Worm (Caenorhabditis elegans) whole organism, late embryonic: ENCODE measurements around the gene lpr-4.
A peak's percentile ranks its signal among the peaks of the same experiment; 100 is the strongest.

ENCODE experiments used
- C08G9.2 ChIP-seq: sonication (generic microtip); optimal IDR thresholded peaks from 2 replicates; lab custom pipeline; 2016; ENCODE audit warnings: mild to moderate bottlenecking, missing genetic modification characterization, moderate library complexity, missing compliant biosample characterization
- C38D4.7 ChIP-seq: fragments of 200-800 bp; sonication (Bioruptor generic); optimal IDR thresholded peaks from 2 replicates; lab custom pipeline; 2018; ENCODE audit warnings: mild to moderate bottlenecking, missing genetic modification characterization, moderate library complexity, missing compliant biosample characterization
- K02D7.2 ChIP-seq: sonication (generic microtip); optimal IDR thresholded peaks from 2 replicates; lab custom pipeline; 2017; ENCODE audit warnings: mild to moderate bottlenecking, missing genetic modification characterization, missing compliant biosample characterization
- K09A11.1 ChIP-seq: sonication (generic microtip); optimal IDR thresholded peaks from 2 replicates; lab custom pipeline; 2017; ENCODE audit warnings: antibody characterized with exemption, mild to moderate bottlenecking, missing genetic modification characterization, missing compliant biosample characterization; ENCODE audit not compliant: insufficient read depth
- T23F11.4 ChIP-seq: fragments of 200-800 bp; sonication (Bioruptor generic); optimal IDR thresholded peaks from 2 replicates; lab custom pipeline; 2018; ENCODE audit warnings: mild to moderate bottlenecking, missing genetic modification characterization, missing compliant biosample characterization
- ahr-1 ChIP-seq: sonication (generic microtip); optimal IDR thresholded peaks from 2 replicates; lab custom pipeline; 2016; ENCODE audit warnings: missing genetic modification characterization, missing compliant biosample characterization
- ama-1 ChIP-seq: fragments of 150-350 bp; optimal IDR thresholded peaks from 2 replicates; lab custom pipeline; 2014
- ceh-14 ChIP-seq: sonication (generic microtip); optimal IDR thresholded peaks from 2 replicates; lab custom pipeline; 2016; ENCODE audit warnings: missing genotype, missing genetic modification characterization, missing compliant biosample characterization
- ceh-18 ChIP-seq: sonication (generic microtip); optimal IDR thresholded peaks from 2 replicates; lab custom pipeline; 2016; ENCODE audit warnings: missing genetic modification characterization, missing compliant biosample characterization
- ceh-19 ChIP-seq: fragments of 200-800 bp; sonication (Bioruptor generic); optimal IDR thresholded peaks from 2 replicates; lab custom pipeline; 2018; ENCODE audit warnings: mild to moderate bottlenecking, missing genetic modification characterization, missing compliant biosample characterization
- ceh-2 ChIP-seq: sonication (generic microtip); optimal IDR thresholded peaks from 2 replicates; lab custom pipeline; 2016; ENCODE audit warnings: missing genotype, missing genetic modification characterization, missing compliant biosample characterization
- ceh-22 ChIP-seq: sonication (generic microtip); optimal IDR thresholded peaks from 2 replicates; lab custom pipeline; 2017; ENCODE audit warnings: missing biosample characterization, missing genetic modification characterization
- ceh-24 ChIP-seq: sonication (generic microtip); optimal IDR thresholded peaks from 2 replicates; lab custom pipeline; 2016; ENCODE audit warnings: mild to moderate bottlenecking, missing genetic modification characterization, missing compliant biosample characterization
- ceh-31 ChIP-seq: sonication (generic microtip); optimal IDR thresholded peaks from 2 replicates; lab custom pipeline; 2016; ENCODE audit warnings: missing genetic modification characterization, missing compliant biosample characterization
- ceh-34 ChIP-seq: sonication (generic microtip); optimal IDR thresholded peaks from 2 replicates; lab custom pipeline; 2016; ENCODE audit warnings: mild to moderate bottlenecking, missing genetic modification characterization, missing compliant biosample characterization
- ceh-48 ChIP-seq: sonication (generic microtip); optimal IDR thresholded peaks from 2 replicates; lab custom pipeline; 2016; ENCODE audit warnings: missing genetic modification characterization, inconsistent platforms, missing compliant biosample characterization
- che-1 ChIP-seq: sonication (generic microtip); optimal IDR thresholded peaks from 2 replicates; lab custom pipeline; 2016; ENCODE audit warnings: mild to moderate bottlenecking, missing genetic modification characterization, missing compliant biosample characterization
- dve-1 ChIP-seq: sonication (generic microtip); optimal IDR thresholded peaks from 2 replicates; lab custom pipeline; 2017; ENCODE audit warnings: antibody characterized with exemption, mild to moderate bottlenecking, missing genetic modification characterization, missing compliant biosample characterization
- elt-2 ChIP-seq: sonication (generic microtip); optimal IDR thresholded peaks from 2 replicates; lab custom pipeline; 2016; ENCODE audit warnings: missing genetic modification reagents, missing genetic modification characterization, missing compliant biosample characterization
- ets-4 ChIP-seq: sonication (generic microtip); optimal IDR thresholded peaks from 2 replicates; lab custom pipeline; 2016; ENCODE audit warnings: missing genetic modification characterization, missing compliant biosample characterization
- eyg-1 ChIP-seq: sonication (generic microtip); optimal IDR thresholded peaks from 2 replicates; lab custom pipeline; 2016; ENCODE audit warnings: missing genotype, missing genetic modification characterization, missing compliant biosample characterization
- fax-1 ChIP-seq: sonication (generic microtip); optimal IDR thresholded peaks from 2 replicates; lab custom pipeline; 2016; ENCODE audit warnings: missing genotype, missing genetic modification characterization, missing compliant biosample characterization
- fkh-6 ChIP-seq: sonication (generic microtip); optimal IDR thresholded peaks from 2 replicates; lab custom pipeline; 2016; ENCODE audit warnings: missing genetic modification characterization, missing compliant biosample characterization
- gmeb-2 ChIP-seq: sonication (generic microtip); optimal IDR thresholded peaks from 2 replicates; lab custom pipeline; 2016; ENCODE audit warnings: missing genetic modification characterization, inconsistent platforms, missing compliant biosample characterization
- hlh-13 ChIP-seq: fragments of 200-800 bp; sonication (Bioruptor generic); optimal IDR thresholded peaks from 2 replicates; lab custom pipeline; 2018; ENCODE audit warnings: mild to moderate bottlenecking, missing genetic modification characterization, missing compliant biosample characterization
- hlh-15 ChIP-seq: sonication (generic microtip); optimal IDR thresholded peaks from 2 replicates; lab custom pipeline; 2016; ENCODE audit warnings: missing genetic modification characterization, missing compliant biosample characterization
- hlh-6 ChIP-seq: sonication (generic microtip); optimal IDR thresholded peaks from 2 replicates; lab custom pipeline; 2016; ENCODE audit warnings: missing genotype, missing genetic modification characterization, missing compliant biosample characterization
- lin-11 ChIP-seq: fragments of 200-800 bp; sonication (Bioruptor generic); optimal IDR thresholded peaks from 2 replicates; lab custom pipeline; 2018; ENCODE audit warnings: mild to moderate bottlenecking, missing genetic modification characterization, missing compliant biosample characterization
- mec-3 ChIP-seq: sonication (generic microtip); optimal IDR thresholded peaks from 2 replicates; lab custom pipeline; 2016; ENCODE audit warnings: borderline replicate concordance, missing genetic modification characterization, missing compliant biosample characterization
- nhr-11 ChIP-seq: fragments of 150-350 bp; optimal IDR thresholded peaks from 2 replicates; lab custom pipeline; 2014; ENCODE audit warnings: missing biosample characterization, missing genetic modification characterization
- nhr-232 ChIP-seq: sonication (generic microtip); optimal IDR thresholded peaks from 2 replicates; lab custom pipeline; 2016; ENCODE audit warnings: missing genetic modification characterization, missing compliant biosample characterization
- npax-4 ChIP-seq: sonication (generic microtip); optimal IDR thresholded peaks from 2 replicates; lab custom pipeline; 2016; ENCODE audit warnings: missing genetic modification characterization, missing compliant biosample characterization
- pag-3 ChIP-seq: sonication (generic microtip); optimal IDR thresholded peaks from 2 replicates; lab custom pipeline; 2016; ENCODE audit warnings: missing compliant biosample characterization, missing genetic modification characterization, borderline replicate concordance
- pat-9 ChIP-seq: fragments of 200-800 bp; sonication (Bioruptor generic); optimal IDR thresholded peaks from 2 replicates; lab custom pipeline; 2018; ENCODE audit warnings: mild to moderate bottlenecking, missing genetic modification characterization, moderate library complexity, missing compliant biosample characterization
- pha-2 ChIP-seq: sonication (generic microtip); optimal IDR thresholded peaks from 2 replicates; lab custom pipeline; 2017; ENCODE audit warnings: mild to moderate bottlenecking, missing genetic modification characterization, missing compliant biosample characterization
- ref-2 ChIP-seq: sonication (generic microtip); optimal IDR thresholded peaks from 2 replicates; lab custom pipeline; 2016; ENCODE audit warnings: missing genetic modification characterization, missing compliant biosample characterization
- syd-9 ChIP-seq: sonication (generic microtip); optimal IDR thresholded peaks from 2 replicates; lab custom pipeline; 2016; ENCODE audit warnings: mild to moderate bottlenecking, missing genetic modification characterization, moderate library complexity, missing compliant biosample characterization
- tbx-2 ChIP-seq: sonication (generic microtip); optimal IDR thresholded peaks from 2 replicates; lab custom pipeline; 2016; ENCODE audit warnings: missing genetic modification characterization, missing compliant biosample characterization
- unc-3 ChIP-seq, 2 experiments: fragments of 200-800 bp in 1 of 2; sonication (Bioruptor generic) in 1 of 2; sonication (generic microtip) in 1 of 2; conservative IDR thresholded peaks in 1 of 2; optimal IDR thresholded peaks in 1 of 2; 2 replicates each; pipeline versions ENCODE4 v1.3.6 to Lab custom; 2016 to 2022; ENCODE audit warnings: missing compliant biosample characterization in 2 of 2, missing genetic modification characterization in 2 of 2, missing genetic modification reagents in 1 of 2
- unc-42 ChIP-seq: sonication (generic microtip); optimal IDR thresholded peaks from 2 replicates; lab custom pipeline; 2016; ENCODE audit warnings: missing genotype, missing genetic modification characterization, missing compliant biosample characterization
- unc-55 ChIP-seq: sonication (generic microtip); optimal IDR thresholded peaks from 2 replicates; lab custom pipeline; 2017; ENCODE audit warnings: missing biosample characterization, missing genetic modification reagents, missing genetic modification characterization
- unc-86 ChIP-seq: sonication (generic microtip); optimal IDR thresholded peaks from 2 replicates; lab custom pipeline; 2016; ENCODE audit warnings: missing genetic modification characterization, missing compliant biosample characterization
- ztf-16 ChIP-seq: sonication (generic microtip); optimal IDR thresholded peaks from 2 replicates; lab custom pipeline; 2017; ENCODE audit warnings: missing genetic modification characterization, missing compliant biosample characterization

lpr-4 gene

ce11 chrX:11064799-11065198 is at the start of gene lpr-4:
Gene lpr-4, plus strand, starts transcription at chrX:11065126.
- TF ChIP-seq ref-2 (peak; percentile 17), unc-55 (GFP tag; lab: Kevin White, UChicago) (peak; percentile 21), ets-4 (tag; lab: Kevin White, UChicago) (no peak), mec-3 (no peak), ceh-14 (tag; lab: Kevin White, UChicago) (no peak), lin-11 (tag; lab: Kevin White, UChicago) (no peak)

DNA sequence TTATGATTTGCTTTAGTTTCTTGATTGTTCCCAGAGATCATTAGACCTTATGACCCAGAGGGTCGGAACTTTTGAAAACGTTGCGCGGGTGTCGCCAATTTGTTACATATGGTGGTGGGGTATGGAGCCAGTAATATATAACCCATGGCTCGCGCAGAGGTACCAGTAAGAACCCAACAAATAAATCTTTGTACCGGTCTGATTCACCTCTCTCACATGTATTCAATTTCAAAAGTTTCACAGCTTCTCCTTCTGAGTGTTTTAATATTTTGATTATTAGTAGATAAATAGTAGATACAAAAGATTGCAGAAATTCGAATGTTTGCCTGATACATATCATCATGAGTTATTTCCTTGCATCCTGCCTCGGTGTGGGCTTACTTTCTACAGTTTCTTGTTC is 48.8 kb upstream of the lpr-4 start, which contains the start of gene egl-15:
Gene egl-15, plus strand, starts transcription at position 301 of the 400 bp plus-strand sequence.
- TF ChIP-seq ceh-48 (tag; lab: Kevin White, UChicago) (no peak), C08G9.2 (tag; lab: Kevin White, UChicago) (no peak), ceh-19 (GFP tag; lab: Kevin White, UChicago) (no peak), K09A11.1 (tag; lab: Kevin White, UChicago) (no peak), ceh-22 (no peak), ceh-34 (tag; lab: Kevin White, UChicago) (no peak), unc-55 (GFP tag; lab: Kevin White, UChicago) (no peak), ceh-31 (tag; lab: Kevin White, UChicago) (no peak), pat-9 (tag; lab: Kevin White, UChicago) (no peak)
- TF ChIP-seq, all 69 proteins: peak for 0

DNA sequence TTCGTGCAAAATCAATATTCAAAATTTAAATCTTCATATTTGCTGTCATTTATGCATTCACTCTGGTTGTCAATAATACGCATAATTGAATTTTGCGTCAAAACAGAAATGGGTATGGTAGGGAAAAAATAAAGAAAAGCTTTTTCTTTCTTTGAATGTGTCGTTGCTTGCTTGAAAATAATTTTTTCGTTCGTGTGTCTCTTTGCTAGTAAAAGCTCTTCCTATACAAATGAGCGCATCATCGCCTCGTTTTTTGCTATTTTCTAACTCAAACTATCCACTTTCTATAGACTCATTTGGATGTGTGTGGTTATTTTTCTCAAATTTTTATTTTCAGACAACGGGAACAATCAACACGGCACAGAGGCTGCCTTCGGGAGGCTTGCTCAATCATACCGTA is 36.3 kb upstream of the lpr-4 start, which contains the start of gene ldb-1:
Gene ldb-1, plus strand, starts transcription at position 301 of the 400 bp plus-strand sequence.
- no peak for TF ChIP-seq ref-2
- no peak for TF ChIP-seq pha-2 (tag; lab: Kevin White, UChicago)
- no peak for TF ChIP-seq syd-9 (tag; lab: Kevin White, UChicago)
- no peak for TF ChIP-seq fax-1
- no peak for TF ChIP-seq eyg-1 (tag; lab: Kevin White, UChicago)
- no peak for TF ChIP-seq hlh-15
- no peak for TF ChIP-seq nhr-232 (tag; lab: Kevin White, UChicago)

DNA sequence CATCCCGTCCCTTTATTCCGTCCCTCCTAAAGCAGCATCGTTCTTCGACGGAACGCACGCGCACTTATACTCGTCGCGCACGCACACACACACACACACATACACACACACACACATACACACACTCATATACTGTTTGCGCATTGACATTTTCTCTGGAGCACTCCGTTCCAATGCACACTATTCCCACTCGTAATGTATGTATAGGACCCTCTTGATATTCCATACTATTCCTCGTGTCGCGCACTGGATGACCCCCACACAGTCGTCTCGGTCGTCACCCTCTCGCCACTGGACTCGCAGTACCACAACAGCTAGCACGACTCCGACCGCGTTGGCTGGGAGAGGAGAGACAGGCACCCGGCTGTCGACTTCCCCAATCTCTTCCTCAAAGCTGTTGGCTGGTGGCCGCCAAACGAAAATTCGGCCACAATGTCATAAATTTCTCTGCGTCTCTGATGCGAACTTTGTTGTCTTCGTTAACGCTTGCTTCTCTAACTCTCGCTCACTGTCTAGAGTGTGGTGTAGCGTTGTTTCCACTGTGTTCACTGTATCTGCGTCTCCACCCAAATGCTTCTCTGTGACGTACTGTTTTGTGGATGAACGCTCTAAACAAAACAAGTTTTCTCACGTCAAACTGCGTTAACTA is 33.8 kb upstream of the lpr-4 start:
- TF ChIP-seq ama-1 (lab: Kevin White, UChicago), result peak; percentile 34
- TF ChIP-seq lin-11 (tag; lab: Kevin White, UChicago), result no peak
- TF ChIP-seq ceh-24 (tag; lab: Kevin White, UChicago), result no peak
- TF ChIP-seq tbx-2 (tag; lab: Kevin White, UChicago), result peak; percentile 96
- TF ChIP-seq ceh-18 (tag; lab: Kevin White, UChicago), result peak; percentile 86
- TF ChIP-seq eyg-1 (tag; lab: Kevin White, UChicago), result peak; percentile 71
- TF ChIP-seq elt-2 (tag; lab: Kevin White, UChicago), result peak; percentile 40
- TF ChIP-seq K02D7.2 (tag; lab: Kevin White, UChicago), result no peak
- TF ChIP-seq ceh-31 (tag; lab: Kevin White, UChicago), result peak; percentile 97
- peak; percentile 16 for TF ChIP-seq K09A11.1 (tag; lab: Kevin White, UChicago)
- peak; percentile 57 for TF ChIP-seq pha-2 (tag; lab: Kevin White, UChicago)
- TF ChIP-seq hlh-6 (tag; lab: Kevin White, UChicago), result peak; percentile 77
- TF ChIP-seq syd-9 (tag; lab: Kevin White, UChicago), result peak; percentile 73
- TF ChIP-seq pat-9 (tag; lab: Kevin White, UChicago), result peak; percentile 52
- TF ChIP-seq ceh-22, result peak; percentile 18
- no peak for TF ChIP-seq hlh-15
- TF ChIP-seq npax-4 (tag; lab: Kevin White, UChicago), result no peak
- no peak for TF ChIP-seq C38D4.7 (GFP tag; lab: Kevin White, UChicago)
- TF ChIP-seq ahr-1 (tag; lab: Kevin White, UChicago), result peak; percentile 9
- peak; percentile 86 for TF ChIP-seq ceh-2
- TF ChIP-seq unc-3 (GFP tag; conservative IDR thresholded peaks at IDR 0.05; lab: Robert Waterston, UW), result 0 out of 2 replicates have a peak, but pooled peaks have one; percentile 14
- TF ChIP-seq unc-3 (tag; optimal IDR thresholded peaks at IDR 0.05; lab: Kevin White, UChicago), result no peak
- TF ChIP-seq dve-1, result peak; percentile 52
- no peak for TF ChIP-seq unc-86 (tag; lab: Kevin White, UChicago)
- no peak for TF ChIP-seq gmeb-2
- TF ChIP-seq fkh-6, result no peak
- TF ChIP-seq ztf-16 (tag; lab: Kevin White, UChicago), result peak; percentile 64
- TF ChIP-seq che-1 (tag; lab: Kevin White, UChicago), result no peak
- TF ChIP-seq mec-3, result peak; percentile 3
- TF ChIP-seq T23F11.4 (GFP tag; lab: Kevin White, UChicago), result peak; percentile 57
- TF ChIP-seq hlh-13 (GFP tag; lab: Kevin White, UChicago), result no peak
- TF ChIP-seq unc-42 (tag; lab: Kevin White, UChicago), result peak; percentile 85
- peak; percentile 58 for TF ChIP-seq pag-3
- TF ChIP-seq nhr-11, result no peak
